Fruit fly (Drosophila melanogaster): ENCODE data around the gene RapGAP1.

DNA sequence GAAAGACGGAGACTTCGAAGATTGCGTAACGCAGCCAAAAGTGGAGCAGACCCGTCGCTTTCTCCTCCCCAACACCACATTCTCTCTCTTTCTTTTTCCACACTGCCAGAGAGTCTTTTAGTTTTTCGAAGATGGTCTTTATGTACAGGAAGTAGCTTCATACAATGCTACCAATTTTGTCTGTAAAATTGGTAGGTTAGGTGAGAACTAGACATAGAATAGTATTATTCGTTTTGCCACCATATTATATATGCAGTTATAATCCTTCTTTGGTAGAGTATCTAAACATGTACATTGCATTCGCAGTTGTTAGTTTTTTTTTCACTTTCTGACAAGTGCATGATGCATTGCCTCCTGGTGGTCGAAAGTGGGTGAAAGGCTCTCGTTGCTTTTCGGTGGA, 18.7 kb upstream of the RapGAP1 start:
- no peak for TF ChIP-seq h (optimal IDR thresholded peaks at IDR 0.05)
- no peak for TF ChIP-seq insv (optimal IDR thresholded peaks at IDR 0.05)
- no peak for TF ChIP-seq Sin3A (optimal IDR thresholded peaks at IDR 0.05)
- TF ChIP-seq psq (optimal IDR thresholded peaks at IDR 0.05): no peak
- TF ChIP-seq Myc (optimal IDR thresholded peaks at IDR 0.05): no peak
- TF ChIP-seq ttk (optimal IDR thresholded peaks at IDR 0.05): no peak
